Fruit fly (Drosophila melanogaster): Measurements from ENCODE around the gene pinta.

pinta gene

DNA sequence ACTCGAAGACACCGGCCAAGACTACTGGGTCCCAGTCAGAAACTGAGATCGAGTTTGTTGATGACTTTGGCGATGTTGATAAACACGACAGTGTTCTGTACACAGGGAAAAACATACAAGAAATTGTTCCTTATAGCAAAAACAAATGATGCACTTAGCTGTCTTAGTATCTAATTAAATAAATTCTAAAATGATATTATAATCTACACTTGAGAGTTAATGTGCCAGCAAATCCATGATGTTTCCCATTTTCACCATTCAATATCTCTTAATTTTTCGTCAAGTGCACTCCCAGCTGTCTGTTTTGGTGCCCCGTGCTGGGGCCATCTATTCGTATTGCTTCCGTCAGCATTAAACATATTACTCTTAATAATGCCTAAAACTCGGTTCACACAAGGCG is 24.5 kb downstream of the pinta start (continued):
- no peak for TF ChIP-seq CG6272 (GFP tag; IDR thresholded peaks at IDR 0.05)
- peak; percentile 25 for TF ChIP-seq ind (GFP tag; optimal IDR thresholded peaks at IDR 0.05)
- no peak for TF ChIP-seq D19B (GFP tag; optimal IDR thresholded peaks at IDR 0.05)
- TF ChIP-seq CG13775 (GFP tag; optimal IDR thresholded peaks at IDR 0.05) = peak; percentile 14
- no peak for TF ChIP-seq Adf1 (GFP tag; IDR thresholded peaks at IDR 0.05)
- TF ChIP-seq CG11456 (GFP tag; IDR thresholded peaks at IDR 0.05) = peak; percentile 55; the same call in 1 of the 3 replicates
- TF ChIP-seq al (GFP tag; IDR thresholded peaks at IDR 0.05) = peak; percentile 28; the same call in 1 of the 2 replicates
- TF ChIP-seq D (optimal IDR thresholded peaks at IDR 0.05) = no peak
- TF ChIP-seq D (GFP tag; optimal IDR thresholded peaks at IDR 0.05) = peak; percentile 17
- 0 out of 2 replicates have a peak, but pooled peaks have one; percentile 15 for TF ChIP-seq CG14667 (GFP tag; IDR thresholded peaks at IDR 0.05)
- no peak for TF ChIP-seq CrebB (tag; optimal IDR thresholded peaks at IDR 0.05)
- peak in 1 of 2 experiments; percentile 7 for TF ChIP-seq chif (GFP tag; optimal IDR thresholded peaks at IDR 0.05)
- TF ChIP-seq lilli (GFP tag; optimal IDR thresholded peaks at IDR 0.05) = peak; percentile 39
- TF ChIP-seq Sry-β (GFP tag; optimal IDR thresholded peaks at IDR 0.05) = no peak
- peak; percentile 73 for TF ChIP-seq slbo (GFP tag; IDR thresholded peaks at IDR 0.05)
- TF ChIP-seq sob (GFP tag; IDR thresholded peaks at IDR 0.05) = 0 out of 2 replicates have a peak, but pooled peaks have one; percentile 29
- peak; percentile 3 for TF ChIP-seq tin (GFP tag; optimal IDR thresholded peaks at IDR 0.05)
- peak; percentile 42; the same call in 1 of the 2 replicates for TF ChIP-seq CG17328 (GFP tag; IDR thresholded peaks at IDR 0.05)
- TF ChIP-seq CG5245 (GFP tag; optimal IDR thresholded peaks at IDR 0.05) = peak; percentile 12
- TF ChIP-seq gcm (GFP tag; optimal IDR thresholded peaks at IDR 0.05) = no peak
- TF ChIP-seq hkb (optimal IDR thresholded peaks at IDR 0.05) = no peak
- TF ChIP-seq hkb (GFP tag; IDR thresholded peaks at IDR 0.05) = peak; percentile 51; the same call in 1 of the 2 replicates
- TF ChIP-seq CG9215 (GFP tag; IDR thresholded peaks at IDR 0.05) = peak; percentile 26; the same call in 1 of the 2 replicates
- TF ChIP-seq Taf1 (GFP tag; IDR thresholded peaks at IDR 0.05) = peak; percentile 55
- TF ChIP-seq Med (GFP tag) = peak; percentile 52
- peak; percentile 53; the same call in 1 of the 2 replicates for TF ChIP-seq HLH3B (GFP tag; IDR thresholded peaks at IDR 0.05)
- peak; percentile 65 for TF ChIP-seq sens (GFP tag)
- TF ChIP-seq CG4820 (GFP tag; optimal IDR thresholded peaks at IDR 0.05) = peak; percentile 48
- peak; percentile 75 for TF ChIP-seq CG32532 (GFP tag; IDR thresholded peaks at IDR 0.05)
- no peak for TF ChIP-seq CTCF (GFP tag; optimal IDR thresholded peaks at IDR 0.05)
- peak; percentile 51; the same call in 2 of the 3 replicates for TF ChIP-seq Dbx (GFP tag; IDR thresholded peaks at IDR 0.05)
- peak; percentile 67; the same call in 1 of the 2 replicates for TF ChIP-seq vvl (GFP tag; IDR thresholded peaks at IDR 0.05)
- TF ChIP-seq Mrtf (GFP tag; IDR thresholded peaks at IDR 0.05) = peak; percentile 62; the same call in 2 of the 3 replicates
- peak; percentile 8 for TF ChIP-seq CG1602 (GFP tag; optimal IDR thresholded peaks at IDR 0.05)
- TF ChIP-seq slou (GFP tag; optimal IDR thresholded peaks at IDR 0.05) = no peak
- TF ChIP-seq CG30403 (GFP tag; optimal IDR thresholded peaks at IDR 0.05) = peak; percentile 3
- peak; percentile 34 for TF ChIP-seq nmo (GFP tag; optimal IDR thresholded peaks at IDR 0.05)
- TF ChIP-seq Atf3 (GFP tag; optimal IDR thresholded peaks at IDR 0.05) = no peak
- peak; percentile 21; the same call in 1 of the 3 replicates for TF ChIP-seq tgo (GFP tag; IDR thresholded peaks at IDR 0.05)
- no peak for TF ChIP-seq pan (optimal IDR thresholded peaks at IDR 0.05)
- peak in 1 of 2 experiments; percentile 40 for TF ChIP-seq pan (GFP tag; optimal IDR thresholded peaks at IDR 0.05 in 1 of 2, IDR thresholded peaks at IDR 0.05 in 1 of 2)
- no peak for TF ChIP-seq prd (optimal IDR thresholded peaks at IDR 0.05)
- TF ChIP-seq prd (GFP tag; IDR thresholded peaks at IDR 0.05) = peak; percentile 68
- TF ChIP-seq CoRest (tag; optimal IDR thresholded peaks at IDR 0.05) = peak; percentile 18
- TF ChIP-seq CG14014 (GFP tag; IDR thresholded peaks at IDR 0.05) = peak; percentile 29; the same call in 1 of the 2 replicates
- peak; percentile 14; the same call in 1 of the 3 replicates for TF ChIP-seq H15 (GFP tag; IDR thresholded peaks at IDR 0.05)
- TF ChIP-seq CG6689 (GFP tag; IDR thresholded peaks at IDR 0.05) = peak; percentile 43
- peak; percentile 61; the same call in 2 of the 3 replicates for TF ChIP-seq row (GFP tag; IDR thresholded peaks at IDR 0.05)
- TF ChIP-seq CG7372 (GFP tag; IDR thresholded peaks at IDR 0.05) = 0 out of 2 replicates have a peak, but pooled peaks have one; percentile 15
